Worm (Caenorhabditis elegans): ENCODE measurements around the gene ZK1248.5.

The ZK1248.5 gene

ce11 chrII:5836153-5836719 lies 25.9 kb downstream of the ZK1248.5 start, which contains the start of gene fzo-1 (continued):
- TF ChIP-seq tbx-2 (tag; optimal IDR thresholded peaks at IDR 0.05), result peak; percentile 61
- TF ChIP-seq irx-1 (tag; optimal IDR thresholded peaks at IDR 0.05), result peak; percentile 20
- no peak for TF ChIP-seq ceh-82 (tag; optimal IDR thresholded peaks at IDR 0.05)
- TF ChIP-seq C16A3.4 (tag; optimal IDR thresholded peaks at IDR 0.05), result peak; percentile 45
- TF ChIP-seq ceh-8 (GFP tag; optimal IDR thresholded peaks at IDR 0.05), result no peak
- no peak for TF ChIP-seq vab-15 (tag; optimal IDR thresholded peaks at IDR 0.05)
- TF ChIP-seq hpl-2 (GFP tag; optimal IDR thresholded peaks at IDR 0.05), result no peak
- 0 out of 2 replicates have a peak, but pooled peaks have one; percentile 16 for TF ChIP-seq nhr-19 (GFP tag; conservative IDR thresholded peaks at IDR 0.05)
- peak; percentile 20 for TF ChIP-seq snpc-4 (tag; optimal IDR thresholded peaks at IDR 0.05)
- no peak for TF ChIP-seq hlh-4 (tag; optimal IDR thresholded peaks at IDR 0.05)
- TF ChIP-seq dpl-1 (GFP tag; optimal IDR thresholded peaks at IDR 0.05), result peak; percentile 13 to 35 (median 21)
- TF ChIP-seq unc-130 (tag; optimal IDR thresholded peaks at IDR 0.05), result no peak
- TF ChIP-seq mef-2 (tag; optimal IDR thresholded peaks at IDR 0.05), result no peak
- no peak for TF ChIP-seq nhr-84 (tag; optimal IDR thresholded peaks at IDR 0.05)
- peak; percentile 59 for TF ChIP-seq nhr-20 (tag; optimal IDR thresholded peaks at IDR 0.05)
- peak; percentile 56 for TF ChIP-seq nhr-85 (tag)
- TF ChIP-seq nhr-28 (tag; optimal IDR thresholded peaks at IDR 0.05), result no peak
- peak; percentile 33 for TF ChIP-seq C04F5.9 (tag; optimal IDR thresholded peaks at IDR 0.05)
- TF ChIP-seq Y116A8C.19 (tag; optimal IDR thresholded peaks at IDR 0.05; ENCODE audit: borderline replicate concordance), result no peak
- no peak for TF ChIP-seq jun-1 (tag; optimal IDR thresholded peaks at IDR 0.05)
- peak; percentile 52 for TF ChIP-seq fkh-8 (tag; optimal IDR thresholded peaks at IDR 0.05)
- TF ChIP-seq alr-1 (tag; optimal IDR thresholded peaks at IDR 0.05; ENCODE audit: borderline replicate concordance), result no peak
- TF ChIP-seq fos-1 (tag; optimal IDR thresholded peaks at IDR 0.05), result no peak
- TF ChIP-seq fkh-10 (GFP tag; optimal IDR thresholded peaks at IDR 0.05), result no peak
- peak in 1 of 2 experiments; percentile 66 for TF ChIP-seq lsy-2 (tag; optimal IDR thresholded peaks at IDR 0.05)
- no peak for TF ChIP-seq nhr-76 (tag; optimal IDR thresholded peaks at IDR 0.05)
- peak; percentile 74 for TF ChIP-seq nhr-71 (tag; optimal IDR thresholded peaks at IDR 0.05)
- TF ChIP-seq nhr-77 (tag; optimal IDR thresholded peaks at IDR 0.05), result no peak
- peak; percentile 46 for TF ChIP-seq blmp-1 (tag; optimal IDR thresholded peaks at IDR 0.05)
- TF ChIP-seq lin-39 (tag; optimal IDR thresholded peaks at IDR 0.05), result no peak
- TF ChIP-seq lin-14 (GFP tag; optimal IDR thresholded peaks at IDR 0.05), result peak; percentile 73
- TF ChIP-seq zip-4 (GFP tag; optimal IDR thresholded peaks at IDR 0.05), result no peak
- no peak for TF ChIP-seq ztf-4 (tag; optimal IDR thresholded peaks at IDR 0.05)
- TF ChIP-seq lir-3 (tag; optimal IDR thresholded peaks at IDR 0.05; ENCODE audit: poor library complexity), result peak; percentile 77
- no peak for TF ChIP-seq nhr-237 (tag; optimal IDR thresholded peaks at IDR 0.05)
- TF ChIP-seq ztf-11 (tag; optimal IDR thresholded peaks at IDR 0.05), result peak in 1 of 2 experiments; percentile 64
- TF ChIP-seq swsn-7 (tag; optimal IDR thresholded peaks at IDR 0.05), result peak; percentile 45
- TF ChIP-seq F16B12.6 (tag; optimal IDR thresholded peaks at IDR 0.05), result peak; percentile 7
- peak; percentile 24; the same call in 1 of the 2 replicates for TF ChIP-seq ceh-88 (GFP tag; IDR thresholded peaks at IDR 0.05)
- no peak for TF ChIP-seq egl-27 (tag; optimal IDR thresholded peaks at IDR 0.05)
- TF ChIP-seq ceh-90 (tag; optimal IDR thresholded peaks at IDR 0.05), result peak; percentile 64
- no peak for TF ChIP-seq C34B4.2 (tag; optimal IDR thresholded peaks at IDR 0.05)

DNA sequence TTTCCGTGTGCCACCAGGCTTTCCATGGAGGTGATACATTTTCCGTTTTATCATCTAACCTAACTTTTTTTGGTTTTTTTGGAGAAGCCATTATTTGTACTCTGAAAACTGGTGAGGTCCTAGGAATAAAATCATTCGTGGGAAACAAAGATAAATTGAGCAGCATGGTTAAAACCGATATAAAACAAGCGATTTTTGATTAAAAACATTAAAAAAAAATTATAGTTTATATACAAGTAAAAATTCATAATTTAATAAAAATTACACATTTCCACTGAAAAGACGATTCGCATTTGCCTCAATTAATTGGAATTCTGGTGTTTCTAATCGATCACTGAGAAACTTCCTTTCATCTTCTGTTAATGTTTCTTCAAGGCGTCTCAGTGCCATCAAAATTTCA lies 28.1 kb downstream of the ZK1248.5 start, which contains the start of gene ZK1248.15:
Gene ZK1248.15 (minus strand): TSS at position 101 of the 400 bp plus-strand sequence.
- TF ChIP-seq hlh-17 (GFP tag; optimal IDR thresholded peaks at IDR 0.05; ENCODE audit: borderline replicate concordance), result no peak
- TF ChIP-seq dpl-1 (GFP tag; optimal IDR thresholded peaks at IDR 0.05), result no peak
- TF ChIP-seq ceh-63 (GFP tag; optimal IDR thresholded peaks at IDR 0.05), result no peak
- no peak for TF ChIP-seq sup-37 (GFP tag; optimal IDR thresholded peaks at IDR 0.05)
- TF ChIP-seq ceh-8 (GFP tag; optimal IDR thresholded peaks at IDR 0.05), result no peak
- TF ChIP-seq dsc-1 (tag; optimal IDR thresholded peaks at IDR 0.05), result no peak
- TF ChIP-seq swsn-7 (tag; optimal IDR thresholded peaks at IDR 0.05), result no peak
- TF ChIP-seq tbx-2 (tag; optimal IDR thresholded peaks at IDR 0.05), result no peak
- TF ChIP-seq aha-1 (tag; optimal IDR thresholded peaks at IDR 0.05), result no peak
- TF ChIP-seq hlh-4 (tag; optimal IDR thresholded peaks at IDR 0.05), result no peak
- no peak for TF ChIP-seq isw-1 (GFP tag; IDR thresholded peaks at IDR 0.05)
- TF ChIP-seq fkh-4 (tag; optimal IDR thresholded peaks at IDR 0.05; ENCODE audit: borderline replicate concordance), result no peak
- TF ChIP-seq unc-30 (tag; optimal IDR thresholded peaks at IDR 0.05), result no peak
- TF ChIP-seq lin-39 (tag; optimal IDR thresholded peaks at IDR 0.05), result no peak
- TF ChIP-seq nhr-11 (tag; optimal IDR thresholded peaks at IDR 0.05), result no peak
- no peak for TF ChIP-seq lin-13 (GFP tag; optimal IDR thresholded peaks at IDR 0.05)
- TF ChIP-seq ceh-90 (tag; optimal IDR thresholded peaks at IDR 0.05), result no peak
- no peak for TF ChIP-seq lsy-2 (tag; optimal IDR thresholded peaks at IDR 0.05)
